Worm (Caenorhabditis elegans) whole organism, young adult: ENCODE data around the gene C45B11.5.

ENCODE experiments used
- B0261.1 ChIP-seq: sonication (generic microtip); optimal IDR thresholded peaks from 2 replicates; lab custom pipeline; 2016; ENCODE audit warnings: mild to moderate bottlenecking, missing genetic modification characterization, moderate library complexity, missing compliant biosample characterization
- B0336.3 ChIP-seq: fragments of 200-800 bp; sonication (Bioruptor generic); IDR thresholded peaks from 2 replicates; pipeline ENCODE4 v1.3.6; 2022; ENCODE audit warnings: missing genetic modification characterization, missing compliant biosample characterization
- C06A6.2 ChIP-seq: fragments of 200-800 bp; sonication (Bioruptor generic); conservative IDR thresholded peaks from 2 replicates; pipeline ENCODE4 v1.3.6; 2022; ENCODE audit warnings: missing genetic modification characterization, missing compliant biosample characterization
- C17E4.6 ChIP-seq: fragments of 200-800 bp; sonication (Bioruptor generic); IDR thresholded peaks from 2 replicates; pipeline ENCODE4 v1.3.6; 2022; ENCODE audit warnings: missing genetic modification reagents, missing genetic modification characterization, missing compliant biosample characterization
- F22D6.2 ChIP-seq: sonication (generic microtip); optimal IDR thresholded peaks from 2 replicates; lab custom pipeline; 2016; ENCODE audit warnings: mild to moderate bottlenecking, missing genetic modification characterization, missing compliant biosample characterization
- F33H1.4 ChIP-seq: fragments of 200-800 bp; sonication (Bioruptor generic); IDR thresholded peaks from 2 replicates; pipeline ENCODE4 v1.3.6; 2022; ENCODE audit warnings: missing genetic modification reagents, missing genetic modification characterization, missing compliant biosample characterization
- F49E8.2 ChIP-seq: sonication (generic microtip); optimal IDR thresholded peaks from 3 replicates; lab custom pipeline; 2017; ENCODE audit warnings: missing genetic modification characterization, mild to moderate bottlenecking, missing compliant biosample characterization, antibody characterized with exemption, moderate library complexity; ENCODE audit not compliant: insufficient read depth
- F52B5.7 ChIP-seq: sonication (generic microtip); optimal IDR thresholded peaks from 2 replicates; lab custom pipeline; 2016; ENCODE audit warnings: mild to moderate bottlenecking, missing genetic modification characterization, missing compliant biosample characterization
- F57C9.4 ChIP-seq: sonication (generic microtip); optimal IDR thresholded peaks from 2 replicates; lab custom pipeline; 2017; ENCODE audit warnings: mild to moderate bottlenecking, missing genetic modification characterization, missing compliant biosample characterization
- akir-1 ChIP-seq: fragments of 200-800 bp; sonication (Bioruptor generic); optimal IDR thresholded peaks from 2 replicates; lab custom pipeline; 2018; ENCODE audit warnings: mild to moderate bottlenecking, missing genetic modification characterization, moderate library complexity, missing compliant biosample characterization
- aptf-2 ChIP-seq: fragments of 200-800 bp; sonication (Bioruptor generic); conservative IDR thresholded peaks from 2 replicates; pipeline ENCODE4 v1.3.6; 2022; ENCODE audit warnings: missing genetic modification reagents, missing genetic modification characterization, missing compliant biosample characterization
- aptf-3 ChIP-seq: fragments of 200-800 bp; sonication (Bioruptor generic); IDR thresholded peaks from 2 replicates; pipeline ENCODE4 v1.3.6; 2022; ENCODE audit warnings: missing genetic modification characterization, missing compliant biosample characterization
- cebp-2 ChIP-seq: fragments of 200-800 bp; sonication (Bioruptor generic); IDR thresholded peaks from 2 replicates; pipeline ENCODE4 v1.3.6; 2022; ENCODE audit warnings: missing genetic modification characterization, missing compliant biosample characterization
- ceh-100 ChIP-seq: fragments of 200-800 bp; sonication (Bioruptor generic); IDR thresholded peaks from 2 replicates; pipeline ENCODE4 v1.3.6; 2022; ENCODE audit warnings: missing genetic modification reagents, missing genetic modification characterization, missing compliant biosample characterization
- ceh-27 ChIP-seq: fragments of 200-800 bp; sonication (Bioruptor generic); optimal IDR thresholded peaks from 2 replicates; lab custom pipeline; 2018; ENCODE audit warnings: mild to moderate bottlenecking, missing genetic modification characterization, moderate library complexity, missing compliant biosample characterization
- ceh-40 ChIP-seq: fragments of 200-800 bp; sonication (Bioruptor generic); IDR thresholded peaks from 2 replicates; pipeline ENCODE4 v1.3.6; 2022; ENCODE audit warnings: missing genetic modification characterization, missing compliant biosample characterization
- ceh-58 ChIP-seq: fragments of 200-800 bp; sonication (Bioruptor generic); IDR thresholded peaks from 2 replicates; pipeline ENCODE4 v1.3.6; 2022; ENCODE audit warnings: missing genetic modification characterization, missing compliant biosample characterization
- ceh-79 ChIP-seq: sonication (generic microtip); optimal IDR thresholded peaks from 2 replicates; lab custom pipeline; 2017; ENCODE audit warnings: mild to moderate bottlenecking, missing genetic modification characterization, missing compliant biosample characterization
- dox-1 ChIP-seq: fragments of 200-800 bp; sonication (Bioruptor generic); IDR thresholded peaks from 2 replicates; pipeline ENCODE4 v1.3.6; 2022; ENCODE audit warnings: missing genetic modification reagents, missing genetic modification characterization, missing compliant biosample characterization
- dpff-1 ChIP-seq: sonication (generic microtip); optimal IDR thresholded peaks from 2 replicates; lab custom pipeline; 2017; ENCODE audit warnings: mild to moderate bottlenecking, missing genetic modification characterization, missing compliant biosample characterization
- efl-1 ChIP-seq: fragments of 150-350 bp; optimal IDR thresholded peaks from 2 replicates; lab custom pipeline; 2014; ENCODE audit warnings: missing biosample characterization, missing genetic modification reagents, missing genetic modification characterization
- ets-4 ChIP-seq: fragments of 200-800 bp; sonication (Bioruptor generic); optimal IDR thresholded peaks from 2 replicates; lab custom pipeline; 2018; ENCODE audit warnings: mild to moderate bottlenecking, missing genetic modification characterization, missing compliant biosample characterization
- him-1 ChIP-seq: sonication (generic microtip); optimal IDR thresholded peaks from 2 replicates; lab custom pipeline; 2016; ENCODE audit warnings: missing genotype, missing genetic modification reagents, missing genetic modification characterization, missing compliant biosample characterization
- hmg-20 ChIP-seq: fragments of 200-800 bp; sonication (Bioruptor generic); IDR thresholded peaks from 2 replicates; pipeline ENCODE4 v1.3.6; 2022; ENCODE audit warnings: missing genetic modification reagents, missing genetic modification characterization, missing compliant biosample characterization
- let-526 ChIP-seq: fragments of 200-800 bp; sonication (Bioruptor generic); IDR thresholded peaks from 2 replicates; pipeline ENCODE4 v1.3.6; 2022; ENCODE audit warnings: missing genetic modification reagents, missing genetic modification characterization, missing compliant biosample characterization
- lin-54 ChIP-seq: fragments of 200-800 bp; sonication (Bioruptor generic); optimal IDR thresholded peaks from 2 replicates; lab custom pipeline; 2018; ENCODE audit warnings: mild to moderate bottlenecking, missing genetic modification characterization, missing compliant biosample characterization
- lir-1 ChIP-seq: fragments of 200-800 bp; sonication (Bioruptor generic); conservative IDR thresholded peaks from 2 replicates; pipeline ENCODE4 v1.3.6; 2022; ENCODE audit warnings: missing genetic modification reagents, missing genetic modification characterization, missing compliant biosample characterization
- lsl-1 ChIP-seq: fragments of 200-800 bp; sonication (Bioruptor generic); optimal IDR thresholded peaks from 2 replicates; lab custom pipeline; 2018; ENCODE audit warnings: mild to moderate bottlenecking, missing genetic modification characterization, moderate library complexity, missing compliant biosample characterization
- lsy-27 ChIP-seq: sonication (generic microtip); optimal IDR thresholded peaks from 2 replicates; lab custom pipeline; 2017; ENCODE audit warnings: missing genetic modification characterization, mild to moderate bottlenecking, missing compliant biosample characterization, antibody characterized with exemption, missing genotype, borderline replicate concordance; ENCODE audit not compliant: insufficient read depth
- madf-10 ChIP-seq: sonication (generic microtip); optimal IDR thresholded peaks from 2 replicates; lab custom pipeline; 2016; ENCODE audit warnings: mild to moderate bottlenecking, missing genetic modification characterization, missing compliant biosample characterization
- madf-3 ChIP-seq: fragments of 200-800 bp; sonication (Bioruptor generic); IDR thresholded peaks from 2 replicates; pipeline ENCODE4 v1.3.6; 2022; ENCODE audit warnings: missing genetic modification reagents, missing genetic modification characterization, missing compliant biosample characterization
- madf-6 ChIP-seq: fragments of 200-800 bp; sonication (Bioruptor generic); IDR thresholded peaks from 2 replicates; pipeline ENCODE4 v1.3.6; 2022; ENCODE audit warnings: missing genetic modification reagents, missing genetic modification characterization, missing compliant biosample characterization
- madf-8 ChIP-seq: fragments of 200-800 bp; sonication (Bioruptor generic); conservative IDR thresholded peaks from 2 replicates; pipeline ENCODE4 v1.3.6; 2022; ENCODE audit warnings: missing genetic modification reagents, missing genetic modification characterization, missing compliant biosample characterization
- mel-28 ChIP-seq: sonication (generic microtip); optimal IDR thresholded peaks from 2 replicates; lab custom pipeline; 2016; ENCODE audit warnings: borderline replicate concordance, mild to moderate bottlenecking, missing genetic modification characterization, missing compliant biosample characterization
- nfyb-1 ChIP-seq: fragments of 200-800 bp; sonication (Bioruptor generic); IDR thresholded peaks from 2 replicates; pipeline ENCODE4 v1.3.6; 2022; ENCODE audit warnings: missing genetic modification reagents, missing genetic modification characterization, missing compliant biosample characterization
- nhr-120 ChIP-seq: fragments of 200-800 bp; sonication (Bioruptor generic); IDR thresholded peaks from 2 replicates; pipeline ENCODE4 v1.3.6; 2022; ENCODE audit warnings: missing genetic modification characterization, missing compliant biosample characterization
- nhr-27 ChIP-seq: fragments of 200-800 bp; sonication (Bioruptor generic); optimal IDR thresholded peaks from 2 replicates; lab custom pipeline; 2018; ENCODE audit warnings: mild to moderate bottlenecking, missing genetic modification characterization, moderate library complexity, missing compliant biosample characterization
- pha-4 ChIP-seq: fragments of 150-350 bp; sonication (generic microtip); optimal IDR thresholded peaks from 2 replicates; lab custom pipeline; 2014; ENCODE audit warnings: missing biosample characterization, missing genetic modification reagents, missing genetic modification characterization
- rec-8 ChIP-seq, 2 experiments: sonication (generic microtip); optimal IDR thresholded peaks; 2 replicates each; lab custom pipeline; 2016; ENCODE audit warnings: mild to moderate bottlenecking in 2 of 2, missing genetic modification characterization in 2 of 2, missing genetic modification reagents in 2 of 2, missing genotype in 2 of 2, missing biosample characterization in 1 of 2, missing compliant biosample characterization in 1 of 2, moderate library complexity in 1 of 2
- sdz-38 ChIP-seq: sonication (generic microtip); optimal IDR thresholded peaks from 2 replicates; lab custom pipeline; 2016; ENCODE audit warnings: missing genotype, missing genetic modification characterization, missing compliant biosample characterization
- snpc-1.1 ChIP-seq: sonication (generic microtip); optimal IDR thresholded peaks from 2 replicates; lab custom pipeline; 2017; ENCODE audit warnings: missing genetic modification characterization, mild to moderate bottlenecking, missing compliant biosample characterization, antibody characterized with exemption, moderate library complexity, missing genotype, missing genetic modification reagents; ENCODE audit not compliant: insufficient read depth
- snpc-3.4 ChIP-seq: sonication (generic microtip); optimal IDR thresholded peaks from 2 replicates; lab custom pipeline; 2017; ENCODE audit warnings: missing genetic modification characterization, mild to moderate bottlenecking, missing compliant biosample characterization, antibody characterized with exemption, moderate library complexity, missing genotype, missing genetic modification reagents
- snpc-4 ChIP-seq, 5 experiments: fragments of 150-350 bp in 1 of 5; sonication (generic microtip) in 4 of 5; optimal IDR thresholded peaks; 2 replicates each; lab custom pipeline; 2014 to 2018; ENCODE audit warnings: missing genetic modification characterization in 5 of 5, missing biosample characterization in 3 of 5, antibody characterized with exemption in 2 of 5, mild to moderate bottlenecking in 2 of 5, missing compliant biosample characterization in 2 of 5, missing genotype in 2 of 5, moderate library complexity in 2 of 5, missing genetic modification reagents in 1 of 5
- somi-1 ChIP-seq: fragments of 200-800 bp; sonication (Bioruptor generic); optimal IDR thresholded peaks from 2 replicates; lab custom pipeline; 2018; ENCODE audit warnings: mild to moderate bottlenecking, missing genetic modification characterization, missing compliant biosample characterization
- ztf-22 ChIP-seq: fragments of 200-800 bp; sonication (Bioruptor generic); optimal IDR thresholded peaks from 2 replicates; lab custom pipeline; 2018; ENCODE audit warnings: mild to moderate bottlenecking, missing genetic modification characterization, moderate library complexity, missing compliant biosample characterization
- ztf-28 ChIP-seq: fragments of 200-800 bp; sonication (Bioruptor generic); IDR thresholded peaks from 2 replicates; pipeline ENCODE4 v1.3.6; 2022; ENCODE audit warnings: missing genetic modification reagents, missing genetic modification characterization, missing compliant biosample characterization
- ztf-6 ChIP-seq: fragments of 200-800 bp; sonication (Bioruptor generic); IDR thresholded peaks from 2 replicates; pipeline ENCODE4 v1.3.6; 2022; ENCODE audit warnings: missing genetic modification reagents, missing genetic modification characterization, missing compliant biosample characterization

The C45B11.5 gene

ce11 chrV:11029309-11029708, 12.3 kb upstream of the C45B11.5 start (continued):
- TF ChIP-seq ztf-22 (no peak), lsy-27 (tag; lab: Kevin White, UChicago) (no peak), F49E8.2 (no peak), ceh-79 (tag; lab: Kevin White, UChicago) (no peak), madf-6 (peak; percentile 40), aptf-2 (GFP tag; lab: Robert Waterston, UW) (no peak), cebp-2 (GFP tag; lab: Robert Waterston, UW) (no peak), B0261.1 (tag; lab: Kevin White, UChicago) (no peak), snpc-1.1 (tag; lab: Kevin White, UChicago) (no peak), dpff-1 (tag; lab: Kevin White, UChicago) (no peak), efl-1 (GFP tag; lab: Kevin White, UChicago) (peak; percentile 72), B0336.3 (GFP tag; lab: Robert Waterston, UW) (no peak), F22D6.2 (tag; lab: Kevin White, UChicago) (no peak), mel-28 (tag; lab: Kevin White, UChicago) (no peak), snpc-4 (GFP tag; optimal IDR thresholded peaks at IDR 0.05; lab: Kevin White, UChicago) (no peak), snpc-4 (tag; optimal IDR thresholded peaks at IDR 0.05; lab: Kevin White, UChicago) (no peak), madf-8 (GFP tag; lab: Robert Waterston, UW) (peak; percentile 51), hmg-20 (GFP tag; lab: Robert Waterston, UW) (0 out of 2 replicates have a peak, but pooled peaks have one; percentile 49), let-526 (GFP tag; lab: Robert Waterston, UW) (0 out of 2 replicates have a peak, but pooled peaks have one; percentile 34), ceh-40 (GFP tag; lab: Robert Waterston, UW) (0 out of 2 replicates have a peak, but pooled peaks have one; percentile 72), madf-10 (tag; lab: Kevin White, UChicago) (peak; percentile 2), nhr-120 (GFP tag; lab: Robert Waterston, UW) (no peak), C06A6.2 (GFP tag; lab: Robert Waterston, UW) (no peak), lsl-1 (GFP tag; lab: Kevin White, UChicago) (peak; percentile 48), ets-4 (GFP tag; lab: Kevin White, UChicago) (no peak), somi-1 (GFP tag; lab: Kevin White, UChicago) (no peak), aptf-3 (GFP tag; lab: Robert Waterston, UW) (no peak), lir-1 (peak; percentile 50; the same call in 1 of the 2 replicates), ceh-58 (GFP tag; lab: Robert Waterston, UW) (no peak), F57C9.4 (tag; lab: Kevin White, UChicago) (no peak), snpc-3.4 (tag; lab: Kevin White, UChicago) (no peak), madf-3 (GFP tag; lab: Robert Waterston, UW) (0 out of 2 replicates have a peak, but pooled peaks have one; percentile 56), ceh-100 (GFP tag; lab: Robert Waterston, UW) (peak; percentile 53), ceh-27 (GFP tag; lab: Kevin White, UChicago) (peak; percentile 56), akir-1 (GFP tag; lab: Kevin White, UChicago) (no peak), ztf-28 (GFP tag; lab: Robert Waterston, UW) (no peak; the same call in 1 of the 2 replicates), rec-8 (tag; optimal IDR thresholded peaks at IDR 0.05; lab: Kevin White, UChicago) (peak; percentile 14 to 26), sdz-38 (tag; lab: Kevin White, UChicago) (no peak), F33H1.4 (GFP tag; lab: Robert Waterston, UW) (peak; percentile 43; the same call in 1 of the 2 replicates), ztf-6 (no peak), nfyb-1 (no peak), F52B5.7 (tag; lab: Kevin White, UChicago) (no peak), nhr-27 (tag; lab: Kevin White, UChicago) (no peak), pha-4 (tag; lab: Kevin White, UChicago) (no peak), C17E4.6 (0 out of 2 replicates have a peak, but pooled peaks have one; percentile 14), lin-54 (GFP tag; lab: Kevin White, UChicago) (peak; percentile 92), him-1 (no peak), dox-1 (GFP tag; lab: Robert Waterston, UW) (peak; percentile 51; the same call in 1 of the 2 replicates)
